6 worm cellular contexts compared by ENCODE assay signal in genomic region chrIV:5604465-5604864, ce11.
A peak's percentile ranks its signal among the peaks of the same experiment; 100 is the strongest.
TF ChIP-seq lines count a peak whose summit lies in the region.

No protein-coding gene starts in this region.

TF ChIP-seq in whole organism, L1 larva, 84 proteins besides CTCF, POLR2A, EP300 and RAD21 (continued from another document and continues in another):
- peak; percentile 38 for TF ChIP-seq nhr-77 (tag; optimal IDR thresholded peaks at IDR 0.05; lab: Kevin White, UChicago)
- peak; percentile 79 for TF ChIP-seq nhr-47 (tag; optimal IDR thresholded peaks at IDR 0.05; lab: Kevin White, UChicago)
- TF ChIP-seq sox-4 (tag; optimal IDR thresholded peaks at IDR 0.05; lab: Kevin White, UChicago), result peak; percentile 39
- TF ChIP-seq ceh-63 (GFP tag; optimal IDR thresholded peaks at IDR 0.05; lab: Kevin White, UChicago), result no peak
- TF ChIP-seq egl-13 (tag; optimal IDR thresholded peaks at IDR 0.05; lab: Kevin White, UChicago), result peak; percentile 73
- TF ChIP-seq grh-1 (GFP tag; IDR thresholded peaks at IDR 0.05; lab: Robert Waterston, UW), result no peak
- peak in 1 of 2 experiments; percentile 57 for TF ChIP-seq lin-35 (GFP tag; optimal IDR thresholded peaks at IDR 0.05; lab: Kevin White, UChicago)
- peak; percentile 52 for TF ChIP-seq nhr-19 (GFP tag; conservative IDR thresholded peaks at IDR 0.05; lab: Robert Waterston, UW)
- TF ChIP-seq jun-1 (tag; optimal IDR thresholded peaks at IDR 0.05; lab: Kevin White, UChicago), result peak; percentile 27
- TF ChIP-seq swsn-7 (tag; optimal IDR thresholded peaks at IDR 0.05; lab: Kevin White, UChicago), result peak; percentile 64
- TF ChIP-seq pax-3 (tag; optimal IDR thresholded peaks at IDR 0.05; lab: Kevin White, UChicago), result peak; percentile 86
- no peak for TF ChIP-seq unc-30 (tag; optimal IDR thresholded peaks at IDR 0.05; lab: Kevin White, UChicago)
- peak; percentile 14 for TF ChIP-seq rnt-1 (tag; optimal IDR thresholded peaks at IDR 0.05; lab: Kevin White, UChicago)
- peak; percentile 72 for TF ChIP-seq C16A3.4 (tag; optimal IDR thresholded peaks at IDR 0.05; lab: Kevin White, UChicago)
- TF ChIP-seq lin-13 (GFP tag; optimal IDR thresholded peaks at IDR 0.05; lab: Kevin White, UChicago), result no peak
- TF ChIP-seq vab-15 (tag; optimal IDR thresholded peaks at IDR 0.05; lab: Kevin White, UChicago), result peak; percentile 40
- no peak for TF ChIP-seq nhr-28 (tag; optimal IDR thresholded peaks at IDR 0.05; lab: Kevin White, UChicago)
- peak; percentile 32 for TF ChIP-seq sup-37 (GFP tag; optimal IDR thresholded peaks at IDR 0.05; lab: Kevin White, UChicago)
- peak; percentile 2 for TF ChIP-seq nhr-237 (tag; optimal IDR thresholded peaks at IDR 0.05; lab: Kevin White, UChicago)
- peak; percentile 87 for TF ChIP-seq fkh-8 (tag; optimal IDR thresholded peaks at IDR 0.05; lab: Kevin White, UChicago)
- TF ChIP-seq dpl-1 (GFP tag; optimal IDR thresholded peaks at IDR 0.05; lab: Kevin White, UChicago), result peak in 2 of 3 experiments; percentile 16 to 27
- TF ChIP-seq nhr-90 (tag; optimal IDR thresholded peaks at IDR 0.05; lab: Kevin White, UChicago; ENCODE audit: poor library complexity), result peak; percentile 56

TF ChIP-seq in whole organism, L2 larva, 48 proteins besides CTCF, POLR2A, EP300 and RAD21 (continued from another document and continues in another):
- TF ChIP-seq gmeb-1 (tag; optimal IDR thresholded peaks at IDR 0.05; lab: Kevin White, UChicago), result peak; percentile 5
- no peak for TF ChIP-seq ztf-1 (GFP tag; conservative IDR thresholded peaks at IDR 0.05; lab: Robert Waterston, UW)
- TF ChIP-seq zag-1 (tag; optimal IDR thresholded peaks at IDR 0.05; lab: Kevin White, UChicago), result peak; percentile 70
- TF ChIP-seq Y55F3AM.14 (GFP tag; optimal IDR thresholded peaks at IDR 0.05; lab: Kevin White, UChicago), result peak; percentile 76
- TF ChIP-seq lsy-2 (tag; optimal IDR thresholded peaks at IDR 0.05; lab: Kevin White, UChicago), result peak in 1 of 2 experiments; percentile 90
- peak; percentile 81 for TF ChIP-seq ztf-4 (tag; optimal IDR thresholded peaks at IDR 0.05; lab: Kevin White, UChicago)
- TF ChIP-seq unc-55 (GFP tag; optimal IDR thresholded peaks at IDR 0.05; lab: Kevin White, UChicago), result peak; percentile 74
- TF ChIP-seq mdl-1 (tag; optimal IDR thresholded peaks at IDR 0.05; lab: Kevin White, UChicago), result peak; percentile 6 to 79
- peak; percentile 32 for TF ChIP-seq ama-1 (optimal IDR thresholded peaks at IDR 0.05; lab: Kevin White, UChicago)
- TF ChIP-seq nhr-237 (tag; optimal IDR thresholded peaks at IDR 0.05; lab: Kevin White, UChicago), result no peak
- TF ChIP-seq ztf-11 (tag; optimal IDR thresholded peaks at IDR 0.05; lab: Kevin White, UChicago), result no peak
- TF ChIP-seq crh-2 (tag; optimal IDR thresholded peaks at IDR 0.05; lab: Kevin White, UChicago), result peak; percentile 92
- TF ChIP-seq nhr-129 (tag; optimal IDR thresholded peaks at IDR 0.05; lab: Kevin White, UChicago), result peak; percentile 97
- TF ChIP-seq dmd-4 (tag; optimal IDR thresholded peaks at IDR 0.05; lab: Kevin White, UChicago), result no peak
- no peak for TF ChIP-seq ceh-82 (tag; optimal IDR thresholded peaks at IDR 0.05; lab: Kevin White, UChicago)
- no peak for TF ChIP-seq aly-2 (tag; optimal IDR thresholded peaks at IDR 0.05; lab: Kevin White, UChicago)
- peak; percentile 94 for TF ChIP-seq sma-9 (GFP tag; optimal IDR thresholded peaks at IDR 0.05; lab: Kevin White, UChicago)
- TF ChIP-seq sma-9 (tag; optimal IDR thresholded peaks at IDR 0.05; lab: Kevin White, UChicago), result no peak
- peak; percentile 78 for TF ChIP-seq nhr-6 (tag; optimal IDR thresholded peaks at IDR 0.05; lab: Kevin White, UChicago)
- TF ChIP-seq R02D3.7 (tag; optimal IDR thresholded peaks at IDR 0.05; lab: Kevin White, UChicago), result no peak
- TF ChIP-seq peb-1 (tag; optimal IDR thresholded peaks at IDR 0.05; lab: Kevin White, UChicago), result no peak
- TF ChIP-seq skn-1 (tag; optimal IDR thresholded peaks at IDR 0.05; lab: Kevin White, UChicago), result peak; percentile 75
- TF ChIP-seq lin-39 (tag; optimal IDR thresholded peaks at IDR 0.05; lab: Kevin White, UChicago), result no peak

TF ChIP-seq in whole organism, L3 larva, 47 proteins besides CTCF, POLR2A, EP300 and RAD21 (continued from another document and continues in another):
- TF ChIP-seq nhr-11 (tag; optimal IDR thresholded peaks at IDR 0.05; lab: Kevin White, UChicago) (no peak), pha-4 (tag; optimal IDR thresholded peaks at IDR 0.05; lab: Kevin White, UChicago) (peak; percentile 100), zag-1 (tag; optimal IDR thresholded peaks at IDR 0.05; lab: Kevin White, UChicago) (no peak), lin-39 (tag; optimal IDR thresholded peaks at IDR 0.05; lab: Kevin White, UChicago) (peak; percentile 75), jun-1 (tag; optimal IDR thresholded peaks at IDR 0.05; lab: Kevin White, UChicago) (no peak), aly-2 (tag; optimal IDR thresholded peaks at IDR 0.05; lab: Kevin White, UChicago) (no peak), fos-1 (tag; optimal IDR thresholded peaks at IDR 0.05; lab: Kevin White, UChicago) (no peak), ceh-16 (tag; optimal IDR thresholded peaks at IDR 0.05; lab: Kevin White, UChicago) (no peak), lin-15B (tag; optimal IDR thresholded peaks at IDR 0.05; lab: Kevin White, UChicago) (no peak), unc-39 (tag; optimal IDR thresholded peaks at IDR 0.05; lab: Kevin White, UChicago) (no peak), nhr-25 (tag; optimal IDR thresholded peaks at IDR 0.05; lab: Kevin White, UChicago) (no peak), egl-5 (tag; optimal IDR thresholded peaks at IDR 0.05; lab: Kevin White, UChicago) (peak; percentile 77), egl-27 (tag; optimal IDR thresholded peaks at IDR 0.05; lab: Kevin White, UChicago) (no peak), nhr-23 (tag; optimal IDR thresholded peaks at IDR 0.05; lab: Kevin White, UChicago) (no peak), fkh-10 (GFP tag; optimal IDR thresholded peaks at IDR 0.05; lab: Kevin White, UChicago) (peak; percentile 52), unc-62 (GFP tag; optimal IDR thresholded peaks at IDR 0.05; lab: Kevin White, UChicago) (no peak), ztf-11 (tag; optimal IDR thresholded peaks at IDR 0.05; lab: Kevin White, UChicago) (no peak), sea-2 (GFP tag; optimal IDR thresholded peaks at IDR 0.05; lab: Kevin White, UChicago) (no peak), fkh-2 (tag; optimal IDR thresholded peaks at IDR 0.05; lab: Kevin White, UChicago) (no peak), nfya-1 (tag; optimal IDR thresholded peaks at IDR 0.05; lab: Kevin White, UChicago; ENCODE audit: insufficient read depth) (peak; percentile 78), ZK546.5 (tag; optimal IDR thresholded peaks at IDR 0.05; lab: Kevin White, UChicago) (no peak), R02D3.7 (tag; optimal IDR thresholded peaks at IDR 0.05; lab: Kevin White, UChicago) (no peak), ceh-82 (tag; optimal IDR thresholded peaks at IDR 0.05; lab: Kevin White, UChicago) (no peak), snpc-4 (tag; optimal IDR thresholded peaks at IDR 0.05; lab: Kevin White, UChicago) (peak; percentile 75)

TF ChIP-seq in whole organism, L4 larva, 104 proteins besides CTCF, POLR2A, EP300 and RAD21 (continued from another document and continues in another):
- TF ChIP-seq hlh-11 (tag; optimal IDR thresholded peaks at IDR 0.05; lab: Kevin White, UChicago), result peak; percentile 92
- no peak for TF ChIP-seq mxl-2 (GFP tag; conservative IDR thresholded peaks at IDR 0.05; lab: Robert Waterston, UW)
- no peak for TF ChIP-seq Y75B8A.6 (GFP tag; IDR thresholded peaks at IDR 0.05; lab: Robert Waterston, UW)
- no peak for TF ChIP-seq nhr-111 (GFP tag; optimal IDR thresholded peaks at IDR 0.05; lab: Kevin White, UChicago)
- no peak for TF ChIP-seq cey-2 (tag; optimal IDR thresholded peaks at IDR 0.05; lab: Kevin White, UChicago; ENCODE audit: borderline replicate concordance, insufficient read depth)
- no peak for TF ChIP-seq nhr-237 (tag; optimal IDR thresholded peaks at IDR 0.05; lab: Kevin White, UChicago)
- TF ChIP-seq lin-29 (GFP tag; IDR thresholded peaks at IDR 0.05; lab: Robert Waterston, UW), result no peak
- TF ChIP-seq pha-4 (GFP tag; IDR thresholded peaks at IDR 0.05; lab: Robert Waterston, UW), result peak; percentile 84
- TF ChIP-seq pha-4 (tag; optimal IDR thresholded peaks at IDR 0.05; lab: Kevin White, UChicago), result peak; percentile 98
- no peak for TF ChIP-seq lin-39 (tag; optimal IDR thresholded peaks at IDR 0.05; lab: Kevin White, UChicago)
- TF ChIP-seq unc-62 (GFP tag; optimal IDR thresholded peaks at IDR 0.05 in 1 of 2; lab: Kevin White, UChicago), result peak in 1 of 2 experiments; percentile 67
- no peak for TF ChIP-seq unc-62 (tag; optimal IDR thresholded peaks at IDR 0.05; lab: Kevin White, UChicago)
- TF ChIP-seq snpc-1.2 (GFP tag; IDR thresholded peaks at IDR 0.05; lab: Robert Waterston, UW), result no peak
- TF ChIP-seq nhr-28 (tag; optimal IDR thresholded peaks at IDR 0.05; lab: Kevin White, UChicago), result peak; percentile 51
- TF ChIP-seq zfp-2 (tag; optimal IDR thresholded peaks at IDR 0.05; lab: Kevin White, UChicago), result no peak
- TF ChIP-seq zag-1 (tag; optimal IDR thresholded peaks at IDR 0.05; lab: Kevin White, UChicago), result no peak
- TF ChIP-seq lin-38 (GFP tag; IDR thresholded peaks at IDR 0.05; lab: Robert Waterston, UW), result no peak
- no peak for TF ChIP-seq Y48G9A.11 (GFP tag; IDR thresholded peaks at IDR 0.05; lab: Robert Waterston, UW)
- peak; percentile 52 for TF ChIP-seq mxl-3 (GFP tag; optimal IDR thresholded peaks at IDR 0.05; lab: Kevin White, UChicago)
- TF ChIP-seq F49E8.2 (tag; optimal IDR thresholded peaks at IDR 0.05; lab: Kevin White, UChicago; ENCODE audit: borderline replicate concordance), result no peak
- no peak for TF ChIP-seq ctbp-1 (GFP tag; IDR thresholded peaks at IDR 0.05; lab: Robert Waterston, UW)
- no peak for TF ChIP-seq aly-2 (tag; optimal IDR thresholded peaks at IDR 0.05; lab: Kevin White, UChicago)
- TF ChIP-seq nhr-76 (tag; optimal IDR thresholded peaks at IDR 0.05; lab: Kevin White, UChicago), result no peak
- TF ChIP-seq ceh-82 (tag; optimal IDR thresholded peaks at IDR 0.05; lab: Kevin White, UChicago), result no peak
- no peak for TF ChIP-seq skn-1 (tag; optimal IDR thresholded peaks at IDR 0.05; lab: Kevin White, UChicago)

TF ChIP-seq in whole organism, late embryonic, 69 proteins besides CTCF, POLR2A, EP300 and RAD21 (continued from another document):
- TF ChIP-seq syd-9 (tag; optimal IDR thresholded peaks at IDR 0.05; lab: Kevin White, UChicago) (no peak), rnt-1 (tag; optimal IDR thresholded peaks at IDR 0.05; lab: Kevin White, UChicago) (peak; percentile 10), sox-4 (tag; optimal IDR thresholded peaks at IDR 0.05; lab: Kevin White, UChicago) (no peak), Y22D7AL.16 (tag; optimal IDR thresholded peaks at IDR 0.05; lab: Kevin White, UChicago) (no peak), nhr-232 (tag; optimal IDR thresholded peaks at IDR 0.05; lab: Kevin White, UChicago) (no peak), ceh-34 (tag; optimal IDR thresholded peaks at IDR 0.05; lab: Kevin White, UChicago) (peak; percentile 55), mec-3 (tag; optimal IDR thresholded peaks at IDR 0.05; lab: Kevin White, UChicago; ENCODE audit: borderline replicate concordance) (no peak), elt-2 (tag; optimal IDR thresholded peaks at IDR 0.05; lab: Kevin White, UChicago) (peak; percentile 40), sdc-2 (tag; optimal IDR thresholded peaks at IDR 0.05; lab: Kevin White, UChicago) (no peak), fax-1 (tag; optimal IDR thresholded peaks at IDR 0.05; lab: Kevin White, UChicago) (no peak), nfya-1 (tag; optimal IDR thresholded peaks at IDR 0.05; lab: Kevin White, UChicago) (no peak), K02D7.2 (tag; optimal IDR thresholded peaks at IDR 0.05; lab: Kevin White, UChicago) (no peak), ets-4 (tag; optimal IDR thresholded peaks at IDR 0.05; lab: Kevin White, UChicago) (no peak), dve-1 (tag; optimal IDR thresholded peaks at IDR 0.05; lab: Kevin White, UChicago) (peak; percentile 80), ahr-1 (tag; optimal IDR thresholded peaks at IDR 0.05; lab: Kevin White, UChicago) (no peak), gmeb-2 (tag; optimal IDR thresholded peaks at IDR 0.05; lab: Kevin White, UChicago) (no peak), ceh-31 (tag; optimal IDR thresholded peaks at IDR 0.05; lab: Kevin White, UChicago) (peak; percentile 8), fkh-10 (GFP tag; optimal IDR thresholded peaks at IDR 0.05; lab: Kevin White, UChicago) (no peak), ref-2 (tag; optimal IDR thresholded peaks at IDR 0.05; lab: Kevin White, UChicago) (no peak), unc-55 (GFP tag; optimal IDR thresholded peaks at IDR 0.05; lab: Kevin White, UChicago) (peak; percentile 1)
TF ChIP-seq in whole organism, late embryonic: peak in this region for 12.

TF ChIP-seq in whole organism, young adult, 124 proteins besides CTCF, POLR2A, EP300 and RAD21 (continued from another document):
- TF ChIP-seq sea-2 (GFP tag; IDR thresholded peaks at IDR 0.05; lab: Robert Waterston, UW) (no peak), dox-1 (GFP tag; IDR thresholded peaks at IDR 0.05; lab: Robert Waterston, UW) (peak; percentile 25; the same call in 1 of the 2 replicates), nhr-90 (tag; optimal IDR thresholded peaks at IDR 0.05; lab: Kevin White, UChicago) (no peak), snpc-4 (GFP tag; optimal IDR thresholded peaks at IDR 0.05; lab: Kevin White, UChicago) (no peak), snpc-4 (tag; optimal IDR thresholded peaks at IDR 0.05; lab: Kevin White, UChicago) (peak in 2 of 4 experiments; percentile 11 to 45), somi-1 (GFP tag; optimal IDR thresholded peaks at IDR 0.05; lab: Kevin White, UChicago) (peak; percentile 44), let-607 (tag; optimal IDR thresholded peaks at IDR 0.05; lab: Kevin White, UChicago) (no peak), lin-40 (tag; optimal IDR thresholded peaks at IDR 0.05; lab: Kevin White, UChicago) (peak; percentile 40), hmg-1.2 (GFP tag; IDR thresholded peaks at IDR 0.05; lab: Robert Waterston, UW) (peak; percentile 10; the same call in 1 of the 2 replicates), K11D2.4 (GFP tag; IDR thresholded peaks at IDR 0.05; lab: Robert Waterston, UW) (no peak), mxl-1 (tag; optimal IDR thresholded peaks at IDR 0.05; lab: Kevin White, UChicago) (no peak), egl-44 (GFP tag; IDR thresholded peaks at IDR 0.05; lab: Robert Waterston, UW) (no peak)
